Fruit fly (Drosophila melanogaster) whole organism, prepupa: ENCODE data around the gene temp.
A peak's percentile ranks its signal among the peaks of the same experiment; 100 is the strongest.

Experiments
- CG10631 ChIP-seq: fragments of 200-800 bp; sonication (Bioruptor generic); optimal IDR thresholded peaks from 2 replicates; lab custom pipeline; 2016; ENCODE audit warnings: missing biosample characterization, missing genetic modification characterization
- CG10669 ChIP-seq: fragments of 200-800 bp; sonication (Bioruptor generic); optimal IDR thresholded peaks from 3 replicates; lab custom pipeline; 2018; ENCODE audit warnings: missing biosample characterization, mild to moderate bottlenecking, missing genetic modification characterization, moderate library complexity
- CG11294 ChIP-seq: fragments of 200-800 bp; sonication (Bioruptor generic); IDR thresholded peaks from 2 replicates; pipeline ENCODE4 v1.3.6; 2022; ENCODE audit warnings: missing biosample characterization, missing genetic modification characterization
- CG11762 ChIP-seq: fragments of 200-800 bp; sonication (Bioruptor generic); optimal IDR thresholded peaks from 3 replicates; lab custom pipeline; 2016; ENCODE audit warnings: missing biosample characterization, missing genetic modification characterization; ENCODE audit not compliant: insufficient read depth
- CG15336 ChIP-seq: fragments of 200-800 bp; sonication (Bioruptor generic); IDR thresholded peaks from 2 replicates; pipeline ENCODE4 v1.3.6; 2022; ENCODE audit warnings: missing biosample characterization, missing genetic modification characterization
- CG1621 ChIP-seq: fragments of 200-800 bp; sonication (Bioruptor generic); optimal IDR thresholded peaks from 3 replicates; lab custom pipeline; 2018; ENCODE audit warnings: missing biosample characterization, mild to moderate bottlenecking, missing genetic modification characterization
- CG3032 ChIP-seq: fragments of 200-800 bp; optimal IDR thresholded peaks from 2 replicates; lab custom pipeline; 2019; ENCODE audit warnings: missing biosample characterization, mild to moderate bottlenecking, missing genetic modification characterization, moderate library complexity
- CG31627 ChIP-seq: fragments of 200-800 bp; sonication (Bioruptor generic); optimal IDR thresholded peaks from 3 replicates; lab custom pipeline; 2016; ENCODE audit warnings: missing biosample characterization, missing genetic modification characterization
- CG32006 ChIP-seq: fragments of 200-800 bp; sonication (Bioruptor generic); optimal IDR thresholded peaks from 3 replicates; lab custom pipeline; 2017; ENCODE audit warnings: missing biosample characterization, mild to moderate bottlenecking, missing genetic modification characterization
- CG3919 ChIP-seq: fragments of 200-800 bp; sonication (Bioruptor generic); optimal IDR thresholded peaks from 3 replicates; lab custom pipeline; 2016; ENCODE audit warnings: missing biosample characterization, missing genetic modification characterization
- CG4318 ChIP-seq: fragments of 200-800 bp; sonication (Bioruptor generic); optimal IDR thresholded peaks from 3 replicates; lab custom pipeline; 2017; ENCODE audit warnings: missing biosample characterization, mild to moderate bottlenecking, missing genetic modification characterization
- CG6163 ChIP-seq: fragments of 200-800 bp; sonication (Bioruptor generic); IDR thresholded peaks from 3 replicates; pipeline ENCODE4 v1.3.6; 2022; ENCODE audit warnings: missing biosample characterization, missing genetic modification characterization
- CG6276 ChIP-seq: fragments of 200-800 bp; sonication (Bioruptor generic); optimal IDR thresholded peaks from 2 replicates; lab custom pipeline; 2017; ENCODE audit warnings: missing biosample characterization, mild to moderate bottlenecking, missing genetic modification characterization
- CG6792 ChIP-seq: fragments of 200-800 bp; sonication (Bioruptor generic); optimal IDR thresholded peaks from 3 replicates; lab custom pipeline; 2016; ENCODE audit warnings: missing biosample characterization, missing genetic modification characterization
- CG6808 ChIP-seq: fragments of 200-800 bp; sonication (Bioruptor generic); optimal IDR thresholded peaks from 3 replicates; lab custom pipeline; 2017; ENCODE audit warnings: missing biosample characterization, missing genetic modification characterization, mild to moderate bottlenecking, moderate library complexity, missing genetic modification reagents
- CG6854 ChIP-seq: fragments of 200-800 bp; sonication (Bioruptor generic); optimal IDR thresholded peaks from 2 replicates; lab custom pipeline; 2017; ENCODE audit warnings: missing biosample characterization, mild to moderate bottlenecking, missing genetic modification characterization
- CG8119 ChIP-seq: fragments of 200-800 bp; sonication (Bioruptor generic); IDR thresholded peaks from 3 replicates; pipeline ENCODE4 v1.3.6; 2022; ENCODE audit warnings: missing biosample characterization, missing genetic modification characterization
- CG8319 ChIP-seq: fragments of 200-800 bp; sonication (Bioruptor generic); optimal IDR thresholded peaks from 3 replicates; lab custom pipeline; 2016; ENCODE audit warnings: missing biosample characterization, missing genetic modification characterization
- Eip75B ChIP-seq: fragments of 200-800 bp; sonication (Bioruptor generic); optimal IDR thresholded peaks from 3 replicates; lab custom pipeline; 2016; ENCODE audit warnings: missing biosample characterization, missing genetic modification characterization
- Eip78C ChIP-seq: fragments of 200-800 bp; sonication (Bioruptor generic); peaks from one replicate; lab custom pipeline; 2016; ENCODE audit warnings: missing biosample characterization, missing genetic modification characterization
- Eip93F ChIP-seq: fragments of 200-800 bp; sonication (Bioruptor generic); optimal IDR thresholded peaks from 2 replicates; lab custom pipeline; 2016; ENCODE audit warnings: missing biosample characterization, mild to moderate bottlenecking, missing genetic modification characterization
- Ets21C ChIP-seq: fragments of 200-800 bp; sonication (Bioruptor generic); optimal IDR thresholded peaks from 3 replicates; lab custom pipeline; 2016; ENCODE audit warnings: missing biosample characterization, missing genetic modification characterization
- Ets96B ChIP-seq: fragments of 200-800 bp; optimal IDR thresholded peaks from 2 replicates; lab custom pipeline; 2019; ENCODE audit warnings: missing biosample characterization, mild to moderate bottlenecking, missing genetic modification characterization, moderate library complexity
- Gug ChIP-seq: fragments of 200-800 bp; sonication (Bioruptor generic); IDR thresholded peaks from 2 replicates; pipeline ENCODE4 v1.3.6; 2022; ENCODE audit warnings: missing biosample characterization, missing genetic modification characterization
- Hr38 ChIP-seq: sonication (Bioruptor generic); optimal IDR thresholded peaks from 2 replicates; lab custom pipeline; 2016; ENCODE audit warnings: missing biosample characterization, missing genetic modification characterization
- Hr39 ChIP-seq: fragments of 200-800 bp; sonication (Bioruptor generic); optimal IDR thresholded peaks from 2 replicates; lab custom pipeline; 2016; ENCODE audit warnings: missing biosample characterization, missing genetic modification characterization
- Hr4 ChIP-seq: fragments of 200-800 bp; sonication (Bioruptor generic); optimal IDR thresholded peaks from 3 replicates; lab custom pipeline; 2016; ENCODE audit warnings: missing biosample characterization, missing genetic modification characterization
- Lpt ChIP-seq: fragments of 200-800 bp; sonication (Bioruptor generic); optimal IDR thresholded peaks from 3 replicates; lab custom pipeline; 2016; ENCODE audit warnings: missing biosample characterization, missing genetic modification characterization
- Met ChIP-seq: fragments of 200-800 bp; sonication (Bioruptor generic); optimal IDR thresholded peaks from 3 replicates; lab custom pipeline; 2016; ENCODE audit warnings: missing biosample characterization, missing genetic modification characterization
- Sox102F ChIP-seq: fragments of 200-800 bp; sonication (Bioruptor generic); optimal IDR thresholded peaks from 2 replicates; lab custom pipeline; 2016; ENCODE audit warnings: missing biosample characterization, mild to moderate bottlenecking, missing genetic modification characterization
- Sox14 ChIP-seq: fragments of 200-800 bp; sonication (Bioruptor generic); optimal IDR thresholded peaks from 3 replicates; lab custom pipeline; 2016; ENCODE audit warnings: missing biosample characterization, missing genetic modification characterization
- Sox15 ChIP-seq: fragments of 200-800 bp; sonication (Bioruptor generic); optimal IDR thresholded peaks from 3 replicates; lab custom pipeline; 2016; ENCODE audit warnings: missing biosample characterization, missing genetic modification characterization
- achi ChIP-seq: fragments of 200-800 bp; sonication (Bioruptor generic); optimal IDR thresholded peaks from 3 replicates; lab custom pipeline; 2016; ENCODE audit warnings: missing biosample characterization, missing genetic modification characterization
- acj6 ChIP-seq: fragments of 200-800 bp; sonication (Bioruptor generic); optimal IDR thresholded peaks from 3 replicates; lab custom pipeline; 2016; ENCODE audit warnings: missing biosample characterization, missing genetic modification characterization
- cyc ChIP-seq: fragments of 200-800 bp; sonication (Bioruptor generic); optimal IDR thresholded peaks from 3 replicates; lab custom pipeline; 2016; ENCODE audit warnings: missing biosample characterization, missing genetic modification characterization
- dac ChIP-seq: fragments of 200-800 bp; sonication (Bioruptor generic); optimal IDR thresholded peaks from 2 replicates; lab custom pipeline; 2017; ENCODE audit warnings: missing biosample characterization, mild to moderate bottlenecking, missing genetic modification characterization
- dsx ChIP-seq: fragments of 200-800 bp; optimal IDR thresholded peaks from 3 replicates; lab custom pipeline; 2019; ENCODE audit warnings: missing biosample characterization, mild to moderate bottlenecking, missing genetic modification characterization, moderate library complexity; ENCODE audit not compliant: poor library complexity, severe bottlenecking
- eg ChIP-seq: fragments of 200-800 bp; sonication (Bioruptor generic); IDR thresholded peaks from 3 replicates; pipeline ENCODE4 v1.3.6; 2022; ENCODE audit warnings: missing biosample characterization, missing genetic modification characterization
- esn ChIP-seq: fragments of 200-800 bp; sonication (Bioruptor generic); optimal IDR thresholded peaks from 2 replicates; lab custom pipeline; 2016; ENCODE audit warnings: missing biosample characterization, mild to moderate bottlenecking, missing genetic modification characterization, moderate library complexity
- fkh ChIP-seq: fragments of 200-800 bp; sonication (Bioruptor generic); optimal IDR thresholded peaks from 3 replicates; lab custom pipeline; 2017; ENCODE audit warnings: missing biosample characterization, mild to moderate bottlenecking, missing genetic modification characterization, moderate library complexity
- lz ChIP-seq: fragments of 200-800 bp; sonication (Bioruptor generic); optimal IDR thresholded peaks from 3 replicates; lab custom pipeline; 2016; ENCODE audit warnings: missing biosample characterization, missing genetic modification characterization
- net ChIP-seq: fragments of 200-800 bp; sonication (Bioruptor generic); optimal IDR thresholded peaks from 3 replicates; lab custom pipeline; 2016; ENCODE audit warnings: missing biosample characterization, missing genetic modification characterization
- pdm3 ChIP-seq: fragments of 200-800 bp; sonication (Bioruptor generic); optimal IDR thresholded peaks from 3 replicates; lab custom pipeline; 2016; ENCODE audit warnings: missing biosample characterization, missing genetic modification characterization
- salr ChIP-seq, 2 experiments: fragments of 200-800 bp; sonication (Bioruptor generic); optimal IDR thresholded peaks; 3 replicates each; lab custom pipeline; 2016 to 2018; ENCODE audit warnings: missing biosample characterization in 2 of 2, missing genetic modification characterization in 2 of 2, mild to moderate bottlenecking in 1 of 2
- spab ChIP-seq: fragments of 200-800 bp; sonication (Bioruptor generic); optimal IDR thresholded peaks from 2 replicates; lab custom pipeline; 2017; ENCODE audit warnings: missing biosample characterization, mild to moderate bottlenecking, missing genetic modification characterization, missing genetic modification reagents
- ss ChIP-seq, 2 experiments: fragments of 200-800 bp; sonication (Bioruptor generic); optimal IDR thresholded peaks; 2 replicates in 1 of 2; 3 replicates in 1 of 2; lab custom pipeline; 2017 to 2018; ENCODE audit warnings: mild to moderate bottlenecking in 2 of 2, missing biosample characterization in 2 of 2, missing genetic modification characterization in 2 of 2, moderate library complexity in 1 of 2
- svp ChIP-seq: fragments of 200-800 bp; sonication (Bioruptor generic); peaks from one replicate; lab custom pipeline; 2016; ENCODE audit warnings: missing biosample characterization, missing genetic modification characterization
- topi ChIP-seq: fragments of 200-800 bp; sonication (Bioruptor generic); optimal IDR thresholded peaks from 3 replicates; lab custom pipeline; 2016; ENCODE audit warnings: missing biosample characterization, missing genetic modification characterization
- vri ChIP-seq: fragments of 200-800 bp; sonication (Bioruptor generic); optimal IDR thresholded peaks from 3 replicates; lab custom pipeline; 2016; ENCODE audit warnings: missing biosample characterization, mild to moderate bottlenecking, missing genetic modification characterization

temp gene

dm6 chrX:2294474-2295434 lies 32.4 kb upstream of the temp start:
- TF ChIP-seq CG6854 (peak; percentile 38), pdm3 (GFP tag; lab: Kevin White, UChicago) (peak; percentile 40), CG11294 (GFP tag; lab: Robert Waterston, UW) (peak; percentile 30; the same call in 1 of the 2 replicates), achi (GFP tag; lab: Kevin White, UChicago) (peak; percentile 42), CG6792 (GFP tag; lab: Kevin White, UChicago) (peak; percentile 53), topi (peak; percentile 65), CG3032 (tag; lab: Kevin White, UChicago) (peak; percentile 33), CG8319 (GFP tag; lab: Kevin White, UChicago) (peak; percentile 37), CG32006 (GFP tag; lab: Kevin White, UChicago) (peak; percentile 53), CG10669 (GFP tag; lab: Kevin White, UChicago) (peak; percentile 54), vri (peak; percentile 57), dsx (GFP tag; lab: Kevin White, UChicago) (peak; percentile 44), CG4318 (GFP tag; lab: Kevin White, UChicago) (no peak), CG6163 (peak; percentile 54), Eip78C (GFP tag; lab: Kevin White, UChicago) (peak; percentile 80), Sox15 (GFP tag; lab: Kevin White, UChicago) (no peak), ss (GFP tag; optimal IDR thresholded peaks at IDR 0.05; lab: Kevin White, UChicago) (peak; percentile 40 to 43), esn (GFP tag; lab: Kevin White, UChicago) (peak; percentile 64), CG1621 (tag; lab: Kevin White, UChicago) (peak; percentile 28), lz (GFP tag; lab: Kevin White, UChicago) (peak; percentile 67), Lpt (GFP tag; lab: Kevin White, UChicago) (peak; percentile 58), salr (GFP tag; optimal IDR thresholded peaks at IDR 0.05; lab: Kevin White, UChicago) (no peak), Sox14 (GFP tag; lab: Kevin White, UChicago) (peak; percentile 89), Met (GFP tag; lab: Kevin White, UChicago) (peak; percentile 74), CG31627 (GFP tag; lab: Kevin White, UChicago) (peak; percentile 59), dac (GFP tag; lab: Kevin White, UChicago) (no peak), Sox102F (GFP tag; lab: Kevin White, UChicago) (peak; percentile 67), spab (peak; percentile 20), net (GFP tag; lab: Kevin White, UChicago) (peak; percentile 73), Ets21C (GFP tag; lab: Kevin White, UChicago) (peak; percentile 20), Hr4 (peak; percentile 42), fkh (peak; percentile 64), CG15336 (GFP tag; lab: Robert Waterston, UW) (peak; percentile 21; the same call in 1 of the 2 replicates), CG11762 (GFP tag; lab: Kevin White, UChicago) (no peak), Hr38 (GFP tag; lab: Kevin White, UChicago) (no peak), Eip93F (no peak), Hr39 (GFP tag; lab: Kevin White, UChicago) (peak; percentile 69), CG6276 (peak; percentile 39), CG6808 (no peak), CG10631 (peak; percentile 58), CG8119 (GFP tag; lab: Robert Waterston, UW) (peak; percentile 59; the same call in 2 of the 3 replicates), cyc (GFP tag; lab: Kevin White, UChicago) (peak; percentile 47), Ets96B (tag; lab: Kevin White, UChicago) (peak; percentile 27), Eip75B (GFP tag; lab: Kevin White, UChicago) (peak; percentile 78), svp (GFP tag; lab: Kevin White, UChicago) (peak; percentile 90), eg (peak; percentile 70; the same call in 2 of the 3 replicates), Gug (peak; percentile 28; the same call in 1 of the 2 replicates), CG3919 (GFP tag; lab: Kevin White, UChicago) (peak; percentile 56), acj6 (GFP tag; lab: Kevin White, UChicago) (peak; percentile 54)
